Fruit fly (Drosophila melanogaster) whole organism, adult: ENCODE results near the gene mew.

ENCODE experiments used
- CG11617 ChIP-seq: fragments of 200-800 bp; sonication (Bioruptor generic); optimal IDR thresholded peaks from 2 replicates; lab custom pipeline; 2017; ENCODE audit warnings: mild to moderate bottlenecking, missing biosample characterization, missing genetic modification reagents, missing genetic modification characterization
- CG12768 ChIP-seq: fragments of 200-800 bp; sonication (Bioruptor generic); optimal IDR thresholded peaks from 2 replicates; lab custom pipeline; 2017; ENCODE audit warnings: missing biosample characterization, missing genetic modification characterization, mild to moderate bottlenecking, moderate library complexity, missing genetic modification reagents
- CG14711 ChIP-seq: fragments of 200-800 bp; sonication (Bioruptor generic); optimal IDR thresholded peaks from 2 replicates; lab custom pipeline; 2018; ENCODE audit warnings: missing biosample characterization, mild to moderate bottlenecking, missing genetic modification characterization, moderate library complexity
- CG33017 ChIP-seq: fragments of 200-800 bp; sonication (Bioruptor generic); optimal IDR thresholded peaks from 2 replicates; lab custom pipeline; 2018; ENCODE audit warnings: missing biosample characterization, mild to moderate bottlenecking, missing genetic modification characterization, moderate library complexity
- CG5204 ChIP-seq: fragments of 200-800 bp; sonication (Bioruptor generic); optimal IDR thresholded peaks from 2 replicates; lab custom pipeline; 2016; ENCODE audit warnings: missing biosample characterization, missing genetic modification characterization
- CG7045 ChIP-seq: fragments of 200-800 bp; sonication (Bioruptor generic); optimal IDR thresholded peaks from 2 replicates; lab custom pipeline; 2017; ENCODE audit warnings: missing biosample characterization, mild to moderate bottlenecking, missing genetic modification characterization
- CG7101 ChIP-seq: fragments of 200-800 bp; sonication (Bioruptor generic); optimal IDR thresholded peaks from 2 replicates; lab custom pipeline; 2018; ENCODE audit warnings: missing biosample characterization, mild to moderate bottlenecking, missing genetic modification characterization, moderate library complexity
- Clk ChIP-seq: fragments of 200-800 bp; sonication (Bioruptor generic); optimal IDR thresholded peaks from 2 replicates; lab custom pipeline; 2017; ENCODE audit warnings: missing biosample characterization, missing genetic modification characterization
- Hr96 ChIP-seq: fragments of 200-800 bp; sonication (Bioruptor generic); optimal IDR thresholded peaks from 2 replicates; lab custom pipeline; 2016; ENCODE audit warnings: missing biosample characterization, missing genetic modification characterization
- bab1 ChIP-seq: fragments of 200-800 bp; sonication (Bioruptor generic); optimal IDR thresholded peaks from 3 replicates; lab custom pipeline; 2019; ENCODE audit warnings: missing biosample characterization, mild to moderate bottlenecking, missing genetic modification characterization, moderate library complexity
- cnc ChIP-seq, 2 experiments: fragments of >200 bp; optimal IDR thresholded peaks; 2 replicates each; lab custom pipeline; 2017
- ovo ChIP-seq: fragments of 200-800 bp; sonication (Bioruptor generic); optimal IDR thresholded peaks from 2 replicates; lab custom pipeline; 2016; ENCODE audit warnings: missing biosample characterization, missing genetic modification characterization
- pad ChIP-seq: fragments of 200-800 bp; sonication (Bioruptor generic); optimal IDR thresholded peaks from 3 replicates; lab custom pipeline; 2017; ENCODE audit warnings: missing biosample characterization, missing genetic modification characterization, mild to moderate bottlenecking, moderate library complexity, missing genetic modification reagents
- tj ChIP-seq: fragments of 200-800 bp; sonication (Bioruptor generic); optimal IDR thresholded peaks from 3 replicates; lab custom pipeline; 2017; ENCODE audit warnings: missing biosample characterization, mild to moderate bottlenecking, missing genetic modification characterization, moderate library complexity
- toe ChIP-seq: fragments of 200-800 bp; sonication (Bioruptor generic); optimal IDR thresholded peaks from 2 replicates; lab custom pipeline; 2016; ENCODE audit warnings: missing biosample characterization, missing genetic modification characterization

Gene mew

DNA sequence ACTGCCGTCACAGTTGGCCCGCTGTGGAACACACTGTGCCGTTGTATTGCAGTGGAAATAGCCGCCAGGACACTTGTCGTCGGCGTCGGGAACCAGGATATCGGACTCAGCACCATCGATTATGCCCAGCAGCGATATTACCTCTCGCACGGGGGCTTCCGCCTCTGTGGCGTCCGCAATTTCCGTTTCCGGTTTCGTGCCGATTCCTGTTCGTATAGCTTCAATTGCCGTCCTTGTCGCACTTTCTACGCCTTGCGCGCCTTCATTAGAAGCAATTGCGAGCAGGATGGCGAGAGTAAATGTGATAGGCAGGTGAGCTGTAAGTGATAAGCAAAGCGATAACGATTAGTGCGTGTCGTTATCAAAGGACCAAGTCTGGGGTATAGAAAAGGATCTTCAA, 85.4 kb downstream of the mew start:
- TF ChIP-seq Clk (GFP tag; lab: Kevin White, UChicago) (no peak), cnc (optimal IDR thresholded peaks at IDR 0.05; lab: Kevin White, UChicago) (no peak), bab1 (no peak), CG33017 (tag; lab: Kevin White, UChicago) (no peak), tj (GFP tag; lab: Kevin White, UChicago) (no peak), CG7045 (GFP tag; lab: Kevin White, UChicago) (no peak), CG14711 (tag; lab: Kevin White, UChicago) (no peak), CG7101 (tag; lab: Kevin White, UChicago) (no peak), CG5204 (GFP tag; lab: Kevin White, UChicago) (no peak), CG12768 (GFP tag; lab: Kevin White, UChicago) (no peak), pad (GFP tag; lab: Kevin White, UChicago) (no peak), ovo (GFP tag; lab: Kevin White, UChicago) (no peak), toe (GFP tag; lab: Kevin White, UChicago) (no peak), Hr96 (GFP tag; lab: Kevin White, UChicago) (no peak), CG11617 (GFP tag; lab: Kevin White, UChicago) (no peak)
